Worm (Caenorhabditis elegans) whole organism, L2 larva: ENCODE measurements around the gene T06C12.14.

Source experiments
- R02D3.7 ChIP-seq: fragments of 150-350 bp; optimal IDR thresholded peaks from 2 replicates; lab custom pipeline; 2014; ENCODE audit warnings: missing biosample characterization, missing genetic modification characterization
- blmp-1 ChIP-seq: sonication (generic microtip); optimal IDR thresholded peaks from 2 replicates; lab custom pipeline; 2017; ENCODE audit warnings: missing genetic modification characterization, mild to moderate bottlenecking, missing compliant biosample characterization, antibody characterized with exemption, moderate library complexity; ENCODE audit not compliant: insufficient read depth
- ceh-82 ChIP-seq: fragments of 150-350 bp; optimal IDR thresholded peaks from 2 replicates; lab custom pipeline; 2014; ENCODE audit warnings: missing biosample characterization, missing genetic modification characterization
- mbf-1 ChIP-seq: sonication (generic microtip); optimal IDR thresholded peaks from 2 replicates; lab custom pipeline; 2017; ENCODE audit warnings: missing biosample characterization, missing genetic modification characterization
- nhr-12 ChIP-seq: fragments of 150-350 bp; optimal IDR thresholded peaks from 2 replicates; lab custom pipeline; 2014; ENCODE audit warnings: missing biosample characterization, missing genetic modification characterization

ce11 chrV:15922979-15923378 lies 23.2 kb downstream of the T06C12.14 start, which contains the start of gene F35E8.13:
- no peak for TF ChIP-seq blmp-1 (tag; lab: Kevin White, UChicago)
- no peak for TF ChIP-seq ceh-82 (tag; lab: Kevin White, UChicago)
- TF ChIP-seq R02D3.7 (tag; lab: Kevin White, UChicago), result no peak
- TF ChIP-seq nhr-12 (tag; lab: Kevin White, UChicago), result no peak
- TF ChIP-seq mbf-1 (tag; lab: Kevin White, UChicago), result no peak
